Worm (Caenorhabditis elegans) whole organism, L4 larva: ENCODE results near the gene K07C11.8.

Experiments
- D1046.2 ChIP-seq: fragments of 200-800 bp; sonication (Bioruptor generic); IDR thresholded peaks from 2 replicates; pipeline ENCODE4 v1.3.6; 2022; ENCODE audit warnings: missing genetic modification characterization, missing compliant biosample characterization
- F37D6.2 ChIP-seq: sonication (generic microtip); optimal IDR thresholded peaks from 2 replicates; lab custom pipeline; 2016; ENCODE audit warnings: mild to moderate bottlenecking, missing genetic modification characterization, missing compliant biosample characterization
- F44E2.7 ChIP-seq: fragments of 200-800 bp; sonication (Bioruptor generic); IDR thresholded peaks from 2 replicates; pipeline ENCODE4 v2.1.2; 2022; ENCODE audit warnings: missing genetic modification characterization, missing compliant biosample characterization
- T20F7.1 ChIP-seq: fragments of 200-800 bp; sonication (Bioruptor generic); optimal IDR thresholded peaks from 2 replicates; lab custom pipeline; 2018; ENCODE audit warnings: mild to moderate bottlenecking, missing genetic modification characterization, missing compliant biosample characterization
- Y48G9A.11 ChIP-seq: fragments of 200-800 bp; sonication (Bioruptor generic); IDR thresholded peaks from 2 replicates; pipeline ENCODE4 v1.3.6; 2022; ENCODE audit warnings: missing genetic modification reagents, missing genetic modification characterization, missing compliant biosample characterization
- aha-1 ChIP-seq: fragments of 150-350 bp; peaks from one replicate; lab custom pipeline; 2014; ENCODE audit warnings: missing biosample characterization, missing genetic modification characterization
- ceh-62 ChIP-seq: sonication (generic microtip); optimal IDR thresholded peaks from 2 replicates; lab custom pipeline; 2017; ENCODE audit warnings: missing biosample characterization, missing genetic modification characterization
- ces-1 ChIP-seq: fragments of 150-350 bp; sonication (generic microtip); optimal IDR thresholded peaks from 4 replicates; lab custom pipeline; 2014; ENCODE audit warnings: missing biosample characterization, missing genetic modification reagents, missing genetic modification characterization
- daf-12 ChIP-seq: fragments of 150-350 bp; optimal IDR thresholded peaks from 2 replicates; lab custom pipeline; 2014; ENCODE audit warnings: missing biosample characterization, missing genetic modification reagents, missing genetic modification characterization
- daf-16 ChIP-seq, 3 experiments: sonication (generic microtip); optimal IDR thresholded peaks; 2 replicates each; lab custom pipeline; 2016 to 2017; ENCODE audit warnings: missing genetic modification characterization in 3 of 3, missing genetic modification reagents in 3 of 3, mild to moderate bottlenecking in 2 of 3, missing compliant biosample characterization in 2 of 3, missing biosample characterization in 1 of 3, moderate library complexity in 1 of 3
- dmd-9 ChIP-seq: fragments of 200-800 bp; sonication (Bioruptor generic); IDR thresholded peaks from 2 replicates; pipeline ENCODE4 v1.3.6; 2022; ENCODE audit warnings: missing genetic modification reagents, missing genetic modification characterization, missing compliant biosample characterization
- egl-43 ChIP-seq: fragments of 200-800 bp; sonication (Bioruptor generic); IDR thresholded peaks from 2 replicates; pipeline ENCODE4 v1.3.6; 2022; ENCODE audit warnings: missing genetic modification reagents, missing genetic modification characterization, missing compliant biosample characterization
- gei-8 ChIP-seq: fragments of 200-800 bp; sonication (Bioruptor generic); optimal IDR thresholded peaks from 2 replicates; lab custom pipeline; 2018; ENCODE audit warnings: mild to moderate bottlenecking, missing genetic modification characterization, missing compliant biosample characterization
- hif-1 ChIP-seq, 2 experiments: sonication (generic microtip); optimal IDR thresholded peaks; 2 replicates each; lab custom pipeline; 2016 to 2017; ENCODE audit warnings: missing compliant biosample characterization in 2 of 2, missing genetic modification characterization in 2 of 2, missing genetic modification reagents in 2 of 2, missing genotype in 2 of 2, mild to moderate bottlenecking in 1 of 2
- hlh-11 ChIP-seq: fragments of 200-800 bp; sonication (Bioruptor generic); optimal IDR thresholded peaks from 2 replicates; lab custom pipeline; 2018; ENCODE audit warnings: mild to moderate bottlenecking, missing genetic modification characterization, missing compliant biosample characterization
- lin-29 ChIP-seq: fragments of 200-800 bp; sonication (Bioruptor generic); IDR thresholded peaks from 2 replicates; pipeline ENCODE4 v1.3.6; 2022; ENCODE audit warnings: missing genetic modification reagents, missing genetic modification characterization, missing compliant biosample characterization
- lir-3 ChIP-seq: sonication (generic microtip); optimal IDR thresholded peaks from 2 replicates; lab custom pipeline; 2016; ENCODE audit warnings: mild to moderate bottlenecking, missing genetic modification characterization, missing compliant biosample characterization
- madf-5 ChIP-seq, 2 experiments: fragments of 200-800 bp; sonication (Bioruptor generic); IDR thresholded peaks; 2 replicates each; pipeline ENCODE4 v1.3.6; 2022; ENCODE audit warnings: missing compliant biosample characterization in 2 of 2, missing genetic modification characterization in 2 of 2
- mdl-1 ChIP-seq, 2 experiments: fragments of 150-350 bp in 1 of 2; sonication (generic microtip) in 1 of 2; optimal IDR thresholded peaks; 2 replicates each; lab custom pipeline; 2014 to 2017; ENCODE audit warnings: missing biosample characterization in 2 of 2, missing genetic modification characterization in 2 of 2
- mxl-3 ChIP-seq: fragments of 200-800 bp; sonication (Bioruptor generic); optimal IDR thresholded peaks from 2 replicates; lab custom pipeline; 2018; ENCODE audit warnings: mild to moderate bottlenecking, missing genetic modification characterization, missing compliant biosample characterization
- nhr-11 ChIP-seq: fragments of 150-350 bp; optimal IDR thresholded peaks from 2 replicates; lab custom pipeline; 2014; ENCODE audit warnings: missing biosample characterization, missing genetic modification characterization
- nhr-25 ChIP-seq: sonication (generic microtip); optimal IDR thresholded peaks from 2 replicates; lab custom pipeline; 2017; ENCODE audit warnings: missing genetic modification characterization, mild to moderate bottlenecking, missing compliant biosample characterization, antibody characterized with exemption, moderate library complexity, borderline replicate concordance; ENCODE audit not compliant: insufficient read depth
- nhr-28 ChIP-seq: fragments of 150-350 bp; optimal IDR thresholded peaks from 2 replicates; lab custom pipeline; 2014; ENCODE audit warnings: missing biosample characterization, missing genetic modification characterization
- nhr-42 ChIP-seq: fragments of 200-800 bp; sonication (Bioruptor generic); IDR thresholded peaks from 2 replicates; pipeline ENCODE4 v1.3.6; 2022; ENCODE audit warnings: missing genetic modification characterization, missing compliant biosample characterization
- php-3 ChIP-seq: fragments of 200-800 bp; sonication (Bioruptor generic); IDR thresholded peaks from 2 replicates; pipeline ENCODE4 v1.3.6; 2022; ENCODE audit warnings: missing genetic modification reagents, missing genetic modification characterization, missing compliant biosample characterization
- pqm-1 ChIP-seq: sonication (generic microtip); optimal IDR thresholded peaks from 2 replicates; lab custom pipeline; 2017; ENCODE audit warnings: missing biosample characterization, missing genetic modification characterization
- skn-1 ChIP-seq: fragments of 150-350 bp; optimal IDR thresholded peaks from 2 replicates; lab custom pipeline; 2014; ENCODE audit warnings: missing biosample characterization, missing genetic modification characterization
- snpc-1.2 ChIP-seq: fragments of 200-800 bp; sonication (Bioruptor generic); IDR thresholded peaks from 2 replicates; pipeline ENCODE4 v1.3.6; 2022; ENCODE audit warnings: missing genetic modification reagents, missing genetic modification characterization, missing compliant biosample characterization
- spr-3 ChIP-seq: fragments of 200-800 bp; sonication (Bioruptor generic); optimal IDR thresholded peaks from 2 replicates; lab custom pipeline; 2018; ENCODE audit warnings: mild to moderate bottlenecking, missing genetic modification characterization, missing compliant biosample characterization
- unc-130 ChIP-seq: sonication (generic microtip); optimal IDR thresholded peaks from 2 replicates; lab custom pipeline; 2016; ENCODE audit warnings: missing genetic modification reagents, missing genetic modification characterization, missing compliant biosample characterization
- unc-62 ChIP-seq, 3 experiments: fragments of 150-350 bp in 1 of 3; sonication (generic microtip); optimal IDR thresholded peaks in 2 of 3; peaks in 1 of 3; 1 replicate in 1 of 3; 2 replicates in 2 of 3; lab custom pipeline; 2014 to 2017; ENCODE audit warnings: missing biosample characterization in 3 of 3, missing genetic modification characterization in 3 of 3, missing genetic modification reagents in 3 of 3, missing genotype in 1 of 3
- zfp-2 ChIP-seq: sonication (generic microtip); optimal IDR thresholded peaks from 2 replicates; lab custom pipeline; 2016; ENCODE audit warnings: mild to moderate bottlenecking, missing genetic modification characterization, missing compliant biosample characterization
- zfp-3 ChIP-seq: fragments of 200-800 bp; sonication (Bioruptor generic); conservative IDR thresholded peaks from 2 replicates; pipeline ENCODE4 v1.3.6; 2022; ENCODE audit warnings: missing genetic modification reagents, missing genetic modification characterization, missing compliant biosample characterization
- ztf-11 ChIP-seq: fragments of 150-350 bp; optimal IDR thresholded peaks from 2 replicates; lab custom pipeline; 2014; ENCODE audit warnings: missing biosample characterization, missing genetic modification characterization

Gene K07C11.8

ce11 chrV:8247311-8248105 is 29.8 kb upstream of the K07C11.8 start (continued):
- no peak for TF ChIP-seq daf-12 (tag; lab: Kevin White, UChicago)
- TF ChIP-seq nhr-42: no peak
- no peak; the same call in none of the 2 replicates for TF ChIP-seq egl-43
- no peak for TF ChIP-seq ceh-62 (tag; lab: Kevin White, UChicago)
- peak; percentile 79 for TF ChIP-seq hlh-11 (tag; lab: Kevin White, UChicago)
- TF ChIP-seq unc-130 (GFP tag; lab: Kevin White, UChicago): peak; percentile 29
- TF ChIP-seq mxl-3 (GFP tag; lab: Kevin White, UChicago): peak; percentile 5
- TF ChIP-seq nhr-28 (tag; lab: Kevin White, UChicago): no peak
- peak; percentile 87 for TF ChIP-seq snpc-1.2 (GFP tag; lab: Robert Waterston, UW)
- TF ChIP-seq dmd-9 (GFP tag; lab: Robert Waterston, UW): no peak
- TF ChIP-seq ces-1 (GFP tag; lab: Kevin White, UChicago): no peak
- no peak for TF ChIP-seq nhr-25 (tag; lab: Kevin White, UChicago)
- TF ChIP-seq zfp-3 (GFP tag; lab: Robert Waterston, UW): no peak
- TF ChIP-seq php-3 (GFP tag; lab: Robert Waterston, UW): peak; percentile 61
- peak; percentile 83 for TF ChIP-seq Y48G9A.11 (GFP tag; lab: Robert Waterston, UW)
- no peak for TF ChIP-seq spr-3 (GFP tag; lab: Kevin White, UChicago)
- no peak for TF ChIP-seq F37D6.2 (tag; lab: Kevin White, UChicago)
- no peak for TF ChIP-seq skn-1
- TF ChIP-seq lin-29: no peak
- TF ChIP-seq nhr-11 (tag; lab: Kevin White, UChicago): no peak
- TF ChIP-seq lir-3 (tag; lab: Kevin White, UChicago): no peak
- TF ChIP-seq mdl-1 (tag; optimal IDR thresholded peaks at IDR 0.05; lab: Kevin White, UChicago): no peak
- no peak for TF ChIP-seq madf-5 (GFP tag; IDR thresholded peaks at IDR 0.05; lab: Robert Waterston, UW)
- TF ChIP-seq ztf-11: no peak
- TF ChIP-seq gei-8: peak; percentile 37
- no peak for TF ChIP-seq F44E2.7 (GFP tag; lab: Robert Waterston, UW)

DNA sequence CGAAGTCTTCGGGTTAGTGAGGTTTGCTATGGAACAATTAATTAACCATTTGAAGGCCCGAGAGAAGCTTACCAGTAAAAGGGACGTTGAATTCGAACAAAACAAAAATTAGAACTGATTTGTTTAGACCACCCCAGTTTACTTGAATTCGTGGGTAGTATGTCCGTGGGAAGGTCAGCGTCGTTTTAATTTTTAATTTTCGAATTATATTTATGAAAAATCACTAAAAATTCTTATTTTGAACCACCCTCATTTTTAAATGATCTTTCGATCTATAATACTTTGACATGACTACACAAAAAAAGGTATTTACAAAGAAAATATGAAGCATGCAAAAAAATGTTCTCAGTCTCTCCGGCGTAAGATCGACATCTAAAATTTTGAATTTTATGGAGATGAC is 27.8 kb upstream of the K07C11.8 start, which contains the start of gene C16D9.5:
TSS of gene C16D9.5 (minus strand) at position 101 of the 400 bp plus-strand sequence.
- TF ChIP-seq F37D6.2 (tag; lab: Kevin White, UChicago): no peak
- TF ChIP-seq nhr-25 (tag; lab: Kevin White, UChicago): no peak
- TF ChIP-seq T20F7.1 (GFP tag; lab: Kevin White, UChicago): no peak

- TF ChIP-seq Y48G9A.11 (GFP tag; lab: Robert Waterston, UW): no peak
- TF ChIP-seq hif-1 (tag; optimal IDR thresholded peaks at IDR 0.05; lab: Kevin White, UChicago): no peak
- no peak for TF ChIP-seq D1046.2 (GFP tag; lab: Robert Waterston, UW)
- peak; percentile 50 for TF ChIP-seq pqm-1 (tag; lab: Kevin White, UChicago)
- TF ChIP-seq nhr-28 (tag; lab: Kevin White, UChicago): peak; percentile 48
- TF ChIP-seq aha-1 (tag; lab: Kevin White, UChicago): peak; percentile 29
- peak in 1 of 2 experiments; percentile 64 for TF ChIP-seq unc-62 (GFP tag; optimal IDR thresholded peaks at IDR 0.05 in 1 of 2; lab: Kevin White, UChicago)
- TF ChIP-seq unc-62 (tag; optimal IDR thresholded peaks at IDR 0.05; lab: Kevin White, UChicago): no peak
- no peak for TF ChIP-seq daf-16 (GFP tag; optimal IDR thresholded peaks at IDR 0.05; lab: Kevin White, UChicago)
- peak; percentile 26 for TF ChIP-seq daf-16 (tag; optimal IDR thresholded peaks at IDR 0.05; lab: Kevin White, UChicago)
- no peak for TF ChIP-seq zfp-2 (tag; lab: Kevin White, UChicago)
These were observed 25.5 kb upstream of the K07C11.8 start for ce11 chrV:8243201-8243600.
